Worm (Caenorhabditis elegans): Measurements from ENCODE around the gene F35C11.2.

- TF ChIP-seq him-1 (tag; optimal IDR thresholded peaks at IDR 0.05): no peak
- TF ChIP-seq W03F9.2 (tag; optimal IDR thresholded peaks at IDR 0.05): no peak
These were observed 43.0 kb downstream of the F35C11.2 start for ce11 chrII:8205612-8206011.

Measured in whole organism, L4/young adult.